Fruit fly (Drosophila melanogaster): ENCODE results near the gene RabX2.

Gene RabX2

DNA sequence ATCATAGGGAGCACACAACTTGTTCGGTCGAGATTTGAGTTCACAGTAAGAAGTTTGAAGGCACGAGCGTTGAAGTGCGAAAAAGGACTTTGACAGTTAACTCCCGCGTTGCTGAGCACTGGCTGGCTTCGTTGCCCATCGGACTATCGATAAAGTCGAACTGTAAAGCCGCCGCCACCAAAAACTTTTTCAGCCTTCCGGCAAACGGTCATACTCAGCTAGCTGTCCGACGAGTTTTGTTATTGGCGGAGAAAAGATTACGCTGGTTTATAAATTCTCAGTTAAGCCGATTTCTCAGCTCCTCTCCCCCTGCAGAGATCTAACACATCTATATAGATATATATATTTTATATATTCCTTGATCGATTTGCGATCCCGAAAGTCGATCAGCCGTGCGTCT lies 31.5 kb upstream of the RabX2 start, which contains the start of the genes Psf3 and flw (continued):
- peak; percentile 61 for TF ChIP-seq HLH4C (GFP tag; IDR thresholded peaks at IDR 0.05; ENCODE audit: partially characterized antibody)
- peak; percentile 29 for TF ChIP-seq Nf-YC (tag; optimal IDR thresholded peaks at IDR 0.05)
- no peak for TF ChIP-seq Ssrp (tag; optimal IDR thresholded peaks at IDR 0.05)
- TF ChIP-seq CG3847 (GFP tag; IDR thresholded peaks at IDR 0.05) = peak; percentile 70
- peak; percentile 85 for TF ChIP-seq CG10267 (tag; optimal IDR thresholded peaks at IDR 0.05)
- TF ChIP-seq knrl (GFP tag; IDR thresholded peaks at IDR 0.05; ENCODE audit: partially characterized antibody) = peak; percentile 52
- TF ChIP-seq nmo (GFP tag; optimal IDR thresholded peaks at IDR 0.05) = peak; percentile 20
- no peak for TF ChIP-seq dimm (GFP tag; IDR thresholded peaks at IDR 0.05)
- TF ChIP-seq hbn (GFP tag; IDR thresholded peaks at IDR 0.05; ENCODE audit: partially characterized antibody) = peak; percentile 66
- TF ChIP-seq CG30403 (GFP tag; optimal IDR thresholded peaks at IDR 0.05) = peak; percentile 39
- peak; percentile 11 for TF ChIP-seq ERR (GFP tag; optimal IDR thresholded peaks at IDR 0.05)
- peak; percentile 38; the same call in 1 of the 2 replicates for TF ChIP-seq CG32532 (GFP tag; IDR thresholded peaks at IDR 0.05)
- TF ChIP-seq Asciz (GFP tag; optimal IDR thresholded peaks at IDR 0.05) = no peak
- TF ChIP-seq aop (GFP tag; IDR thresholded peaks at IDR 0.05) = no peak
- peak; percentile 35; the same call in 1 of the 4 replicates for TF ChIP-seq Dll (GFP tag; IDR thresholded peaks at IDR 0.05; ENCODE audit: partially characterized antibody)
- no peak for TF ChIP-seq CG2875 (GFP tag; optimal IDR thresholded peaks at IDR 0.05)
- TF ChIP-seq CG9932 (GFP tag; IDR thresholded peaks at IDR 0.05) = peak; percentile 62; the same call in 1 of the 2 replicates
- no peak for TF ChIP-seq fd64A (GFP tag; optimal IDR thresholded peaks at IDR 0.05)
- peak; percentile 14 for TF ChIP-seq odd (GFP tag; optimal IDR thresholded peaks at IDR 0.05)
- TF ChIP-seq B-H2 (GFP tag; optimal IDR thresholded peaks at IDR 0.05) = peak; percentile 42
- no peak for TF ChIP-seq H2.0 (GFP tag; IDR thresholded peaks at IDR 0.05)
- no peak for TF ChIP-seq CG18476 (GFP tag; optimal IDR thresholded peaks at IDR 0.05)
- peak; percentile 59 for TF ChIP-seq CG9797 (GFP tag; optimal IDR thresholded peaks at IDR 0.05)
- TF ChIP-seq Dp (GFP tag; optimal IDR thresholded peaks at IDR 0.05) = peak; percentile 43
- no peak for TF ChIP-seq CG18262 (tag; optimal IDR thresholded peaks at IDR 0.05)
- TF ChIP-seq BEAF-32 (GFP tag; optimal IDR thresholded peaks at IDR 0.05) = peak; percentile 76
- peak; percentile 15 for TF ChIP-seq nom (GFP tag; optimal IDR thresholded peaks at IDR 0.05)
- TF ChIP-seq CHES-1-like (GFP tag; optimal IDR thresholded peaks at IDR 0.05) = no peak
- no peak for TF ChIP-seq Usf (GFP tag; optimal IDR thresholded peaks at IDR 0.05)
- no peak for TF ChIP-seq CG4854 (GFP tag; optimal IDR thresholded peaks at IDR 0.05)
- peak; percentile 20 for TF ChIP-seq CG7786 (GFP tag; optimal IDR thresholded peaks at IDR 0.05)
- no peak for TF ChIP-seq stc (GFP tag; IDR thresholded peaks at IDR 0.05)
- TF ChIP-seq ac (GFP tag; optimal IDR thresholded peaks at IDR 0.05) = no peak
- 0 out of 2 replicates have a peak, but pooled peaks have one; percentile 7 for TF ChIP-seq Ptx1 (GFP tag; IDR thresholded peaks at IDR 0.05)
- peak; percentile 24; the same call in 1 of the 3 replicates for TF ChIP-seq zen2 (GFP tag; IDR thresholded peaks at IDR 0.05; ENCODE audit: partially characterized antibody)
- TF ChIP-seq nerfin-2 (GFP tag; IDR thresholded peaks at IDR 0.05; ENCODE audit: partially characterized antibody) = 0 out of 2 replicates have a peak, but pooled peaks have one; percentile 31
- TF ChIP-seq Adf1 (GFP tag; IDR thresholded peaks at IDR 0.05) = no peak
- TF ChIP-seq phol (tag; optimal IDR thresholded peaks at IDR 0.05) = peak; percentile 29
- peak; percentile 55 for TF ChIP-seq HmgZ (tag; optimal IDR thresholded peaks at IDR 0.05)
- peak; percentile 72; the same call in 2 of the 3 replicates for TF ChIP-seq Opbp (GFP tag; IDR thresholded peaks at IDR 0.05; ENCODE audit: partially characterized antibody)
- TF ChIP-seq sob (GFP tag; IDR thresholded peaks at IDR 0.05) = peak; percentile 48; the same call in 1 of the 2 replicates
- no peak for TF ChIP-seq bcd (GFP tag; optimal IDR thresholded peaks at IDR 0.05)
- TF ChIP-seq Sin3A (optimal IDR thresholded peaks at IDR 0.05) = peak; percentile 54
- no peak for TF ChIP-seq CG14710 (tag; optimal IDR thresholded peaks at IDR 0.05)
- no peak for TF ChIP-seq Deaf1 (tag; optimal IDR thresholded peaks at IDR 0.05)
- TF ChIP-seq CG30020 (tag; optimal IDR thresholded peaks at IDR 0.05) = no peak
- TF ChIP-seq bab2 (GFP tag; optimal IDR thresholded peaks at IDR 0.05) = no peak
- TF ChIP-seq bbx (GFP tag; IDR thresholded peaks at IDR 0.05; ENCODE audit: partially characterized antibody) = peak; percentile 67
- peak; percentile 79 for TF ChIP-seq gfzf (GFP tag; optimal IDR thresholded peaks at IDR 0.05)
- TF ChIP-seq CG12219 (GFP tag; optimal IDR thresholded peaks at IDR 0.05) = no peak
